Fruit fly (Drosophila melanogaster) whole organism, embryonic: ENCODE measurements around the gene CG7058.

ENCODE experiments used
- Bdp1 ChIP-seq: fragments of 200-800 bp; sonication (Bioruptor generic); optimal IDR thresholded peaks from 3 replicates; lab custom pipeline; 2016; ENCODE audit warnings: missing biosample characterization, missing genetic modification characterization
- BtbVII ChIP-seq: fragments of 200-800 bp; sonication (Bioruptor generic); optimal IDR thresholded peaks from 3 replicates; lab custom pipeline; 2017; ENCODE audit warnings: missing biosample characterization, mild to moderate bottlenecking, missing genetic modification characterization
- CG12236 ChIP-seq: fragments of 200-800 bp; sonication (Bioruptor generic); optimal IDR thresholded peaks from 2 replicates; lab custom pipeline; 2016; ENCODE audit warnings: missing biosample characterization, missing genetic modification characterization
- CG13287 ChIP-seq: fragments of 200-800 bp; sonication (Bioruptor generic); IDR thresholded peaks from 2 replicates; pipeline ENCODE4 v1.3.6; 2022; ENCODE audit warnings: missing biosample characterization, missing genetic modification characterization; ENCODE audit not compliant: partially characterized antibody
- CG13424 ChIP-seq: fragments of 200-800 bp; sonication (Bioruptor generic); optimal IDR thresholded peaks from 2 replicates; lab custom pipeline; 2019; ENCODE audit warnings: missing biosample characterization, mild to moderate bottlenecking, missing genetic modification characterization, moderate library complexity
- CG17359 ChIP-seq: fragments of 200-800 bp; sonication (Bioruptor generic); optimal IDR thresholded peaks from 3 replicates; lab custom pipeline; 2018; ENCODE audit warnings: missing biosample characterization, mild to moderate bottlenecking, missing genetic modification characterization, moderate library complexity
- CG17361 ChIP-seq: fragments of 200-800 bp; sonication (Bioruptor generic); IDR thresholded peaks from 3 replicates; pipeline ENCODE4 v1.3.6; 2022; ENCODE audit warnings: missing biosample characterization, missing genetic modification characterization
- CG1792 ChIP-seq: fragments of 200-800 bp; sonication (Bioruptor generic); optimal IDR thresholded peaks from 2 replicates; lab custom pipeline; 2016; ENCODE audit warnings: missing biosample characterization, missing genetic modification characterization
- CG2120 ChIP-seq: fragments of 200-800 bp; sonication (Bioruptor generic); optimal IDR thresholded peaks from 3 replicates; lab custom pipeline; 2016; ENCODE audit warnings: missing biosample characterization, missing genetic modification characterization
- CG2712 ChIP-seq: fragments of 200-800 bp; optimal IDR thresholded peaks from 3 replicates; lab custom pipeline; 2019; ENCODE audit warnings: missing biosample characterization, mild to moderate bottlenecking, missing genetic modification characterization, moderate library complexity
- CG32767 ChIP-seq: fragments of 200-800 bp; sonication (Bioruptor generic); IDR thresholded peaks from 2 replicates; pipeline ENCODE4 v1.3.6; 2022; ENCODE audit warnings: missing biosample characterization, missing genetic modification characterization
- CG32772 ChIP-seq: fragments of 200-800 bp; sonication (Bioruptor generic); IDR thresholded peaks from 2 replicates; pipeline ENCODE4 v1.3.6; 2022; ENCODE audit warnings: missing biosample characterization, missing genetic modification characterization
- CG4360 ChIP-seq: fragments of 200-800 bp; sonication (Bioruptor generic); IDR thresholded peaks from 2 replicates; pipeline ENCODE4 v1.3.6; 2022; ENCODE audit warnings: missing biosample characterization, missing genetic modification characterization
- CG7372 ChIP-seq: fragments of 200-800 bp; sonication (Bioruptor generic); IDR thresholded peaks from 2 replicates; pipeline ENCODE4 v1.3.6; 2022; ENCODE audit warnings: missing biosample characterization, missing genetic modification characterization
- CG7786 ChIP-seq: fragments of 200-800 bp; sonication (Bioruptor generic); optimal IDR thresholded peaks from 2 replicates; lab custom pipeline; 2016; ENCODE audit warnings: missing biosample characterization, missing genetic modification characterization
- CG7963 ChIP-seq: fragments of 200-800 bp; sonication (Bioruptor generic); IDR thresholded peaks from 3 replicates; pipeline ENCODE4 v1.3.6; 2022; ENCODE audit warnings: missing biosample characterization, missing genetic modification characterization; ENCODE audit not compliant: partially characterized antibody
- CG8478 ChIP-seq: fragments of >200 bp; optimal IDR thresholded peaks from 2 replicates; lab custom pipeline; 2018
- Dfd ChIP-seq, 2 experiments: fragments of >200 bp; optimal IDR thresholded peaks; 2 replicates each; lab custom pipeline; 2017; ENCODE audit warnings: missing biosample characterization in 2 of 2, missing genetic modification characterization in 2 of 2
- Dip2 ChIP-seq: fragments of 200-800 bp; sonication (Bioruptor generic); IDR thresholded peaks from 2 replicates; pipeline ENCODE4 v1.3.6; 2022; ENCODE audit warnings: missing biosample characterization, missing genetic modification characterization
- Fer2 ChIP-seq: fragments of 200-800 bp; sonication (Bioruptor generic); optimal IDR thresholded peaks from 2 replicates; lab custom pipeline; 2018; ENCODE audit warnings: missing biosample characterization, mild to moderate bottlenecking, missing genetic modification characterization, moderate library complexity
- Gsc ChIP-seq: fragments of 200-800 bp; sonication (Bioruptor generic); IDR thresholded peaks from 2 replicates; pipeline ENCODE4 v1.3.6; 2022; ENCODE audit warnings: missing biosample characterization, missing genetic modification characterization
- Hey ChIP-seq: fragments of 200-800 bp; sonication (Bioruptor generic); optimal IDR thresholded peaks from 3 replicates; lab custom pipeline; 2018; ENCODE audit warnings: missing biosample characterization, mild to moderate bottlenecking, missing genetic modification characterization
- Lhr ChIP-seq: fragments of 200-800 bp; sonication (Bioruptor generic); optimal IDR thresholded peaks from 3 replicates; lab custom pipeline; 2017; ENCODE audit warnings: mild to moderate bottlenecking, missing biosample characterization, missing genetic modification reagents, missing genetic modification characterization
- Med ChIP-seq: fragments of 200-800 bp; sonication (Bioruptor generic); peaks from one replicate; lab custom pipeline; 2016; ENCODE audit warnings: missing biosample characterization, missing genetic modification characterization, mild to moderate bottlenecking, inconsistent platforms, moderate library complexity
- NFAT ChIP-seq: fragments of 200-800 bp; sonication (Bioruptor generic); IDR thresholded peaks from 2 replicates; pipeline ENCODE4 v1.3.6; 2022; ENCODE audit warnings: missing biosample characterization, missing genetic modification characterization
- Oaz ChIP-seq: fragments of 200-800 bp; sonication (Bioruptor generic); IDR thresholded peaks from 2 replicates; pipeline ENCODE4 v1.3.6; 2022; ENCODE audit warnings: missing biosample characterization, missing genetic modification characterization
- Sin3A ChIP-seq: fragments of >200 bp; optimal IDR thresholded peaks from 2 replicates; lab custom pipeline; 2018
- Sry-δ ChIP-seq: fragments of 200-800 bp; sonication (Bioruptor generic); optimal IDR thresholded peaks from 2 replicates; lab custom pipeline; 2016; ENCODE audit warnings: missing biosample characterization, missing genetic modification characterization
- Tbp ChIP-seq: fragments of >200 bp; optimal IDR thresholded peaks from 2 replicates; lab custom pipeline; 2018; ENCODE audit warnings: missing biosample characterization, missing genetic modification characterization
- ara ChIP-seq: fragments of 200-800 bp; sonication (Bioruptor generic); IDR thresholded peaks from 2 replicates; pipeline ENCODE4 v1.3.6; 2022; ENCODE audit warnings: missing biosample characterization, missing genetic modification characterization
- ato ChIP-seq: fragments of 200-800 bp; sonication (Bioruptor generic); IDR thresholded peaks from 2 replicates; pipeline ENCODE4 v1.3.6; 2022; ENCODE audit warnings: missing biosample characterization, missing genetic modification characterization; ENCODE audit not compliant: partially characterized antibody
- cg ChIP-seq: fragments of 200-800 bp; sonication (Bioruptor generic); optimal IDR thresholded peaks from 3 replicates; lab custom pipeline; 2019; ENCODE audit warnings: missing biosample characterization, mild to moderate bottlenecking, missing genetic modification characterization, moderate library complexity
- chinmo ChIP-seq: fragments of 200-800 bp; sonication (Bioruptor generic); IDR thresholded peaks from 4 replicates; pipeline ENCODE4 v1.3.6; 2022; ENCODE audit warnings: missing biosample characterization, missing genetic modification characterization; ENCODE audit not compliant: partially characterized antibody
- crc ChIP-seq: fragments of 200-800 bp; sonication (Bioruptor generic); optimal IDR thresholded peaks from 2 replicates; lab custom pipeline; 2016; ENCODE audit warnings: missing biosample characterization, missing genetic modification characterization
- ems ChIP-seq: fragments of 200-800 bp; sonication (Bioruptor generic); optimal IDR thresholded peaks from 3 replicates; lab custom pipeline; 2016; ENCODE audit warnings: missing biosample characterization, missing genetic modification characterization
- ewg ChIP-seq: fragments of 200-800 bp; sonication (Bioruptor generic); optimal IDR thresholded peaks from 3 replicates; lab custom pipeline; 2017; ENCODE audit warnings: mild to moderate bottlenecking, missing biosample characterization, missing genetic modification reagents, missing genetic modification characterization
- grau ChIP-seq: fragments of 200-800 bp; optimal IDR thresholded peaks from 3 replicates; lab custom pipeline; 2019; ENCODE audit warnings: missing biosample characterization, mild to moderate bottlenecking, missing genetic modification characterization, moderate library complexity
- hb ChIP-seq: fragments of 200-800 bp; sonication (Bioruptor generic); IDR thresholded peaks from 3 replicates; pipeline ENCODE4 v1.3.6; 2022; ENCODE audit warnings: missing biosample characterization, missing genetic modification characterization; ENCODE audit not compliant: partially characterized antibody
- nerfin-1 ChIP-seq: fragments of 200-800 bp; sonication (Bioruptor generic); optimal IDR thresholded peaks from 3 replicates; lab custom pipeline; 2019; ENCODE audit warnings: missing biosample characterization, mild to moderate bottlenecking, missing genetic modification characterization, moderate library complexity
- nerfin-2 ChIP-seq: fragments of 200-800 bp; sonication (Bioruptor generic); IDR thresholded peaks from 2 replicates; pipeline ENCODE4 v1.3.6; 2022; ENCODE audit warnings: missing biosample characterization, missing genetic modification characterization; ENCODE audit not compliant: partially characterized antibody
- phol ChIP-seq: fragments of 200-800 bp; sonication (Bioruptor generic); optimal IDR thresholded peaks from 3 replicates; lab custom pipeline; 2018; ENCODE audit warnings: missing biosample characterization, mild to moderate bottlenecking, missing genetic modification characterization, moderate library complexity
- seq ChIP-seq: fragments of 200-800 bp; sonication (Bioruptor generic); IDR thresholded peaks from 2 replicates; pipeline ENCODE4 v1.3.6; 2022; ENCODE audit warnings: missing biosample characterization, missing genetic modification characterization
- sim ChIP-seq: fragments of 200-800 bp; sonication (Bioruptor generic); IDR thresholded peaks from 2 replicates; pipeline ENCODE4 v1.3.6; 2022; ENCODE audit warnings: missing biosample characterization, missing genetic modification characterization
- ssp ChIP-seq: fragments of 200-800 bp; sonication (Bioruptor generic); IDR thresholded peaks from 2 replicates; pipeline ENCODE4 v1.3.6; 2022; ENCODE audit warnings: missing biosample characterization, missing genetic modification characterization
- stwl ChIP-seq: fragments of 200-800 bp; sonication (Bioruptor generic); optimal IDR thresholded peaks from 3 replicates; lab custom pipeline; 2018; ENCODE audit warnings: missing biosample characterization, mild to moderate bottlenecking, missing genetic modification characterization, moderate library complexity
- tio ChIP-seq: fragments of 200-800 bp; sonication (Bioruptor generic); optimal IDR thresholded peaks from 2 replicates; lab custom pipeline; 2017; ENCODE audit warnings: missing biosample characterization, missing genetic modification characterization, inconsistent platforms
- tna ChIP-seq: fragments of 200-800 bp; sonication (Bioruptor generic); IDR thresholded peaks from 2 replicates; pipeline ENCODE4 v1.3.6; 2022; ENCODE audit warnings: missing biosample characterization, missing genetic modification characterization; ENCODE audit not compliant: partially characterized antibody
- trem ChIP-seq: fragments of 200-800 bp; optimal IDR thresholded peaks from 3 replicates; lab custom pipeline; 2019; ENCODE audit warnings: missing biosample characterization, mild to moderate bottlenecking, missing genetic modification characterization, moderate library complexity
- unc-4 ChIP-seq: fragments of 200-800 bp; sonication (Bioruptor generic); IDR thresholded peaks from 2 replicates; pipeline ENCODE4 v1.3.6; 2022; ENCODE audit warnings: missing biosample characterization, missing genetic modification characterization; ENCODE audit not compliant: partially characterized antibody
- wek ChIP-seq: fragments of 200-800 bp; sonication (Bioruptor generic); optimal IDR thresholded peaks from 3 replicates; lab custom pipeline; 2018; ENCODE audit warnings: missing biosample characterization, mild to moderate bottlenecking, missing genetic modification characterization, moderate library complexity

CG7058 gene

dm6 chrX:18788143-18788745, 18.2 kb upstream of the CG7058 start, which contains the start of the genes CG6961 and S6KL (continued):
- 0 out of 4 replicates have a peak, but pooled peaks have one; percentile 11 for TF ChIP-seq chinmo (GFP tag; lab: Robert Waterston, UW)
- no peak for TF ChIP-seq CG32772 (GFP tag; lab: Robert Waterston, UW)
- peak; percentile 49; the same call in 1 of the 2 replicates for TF ChIP-seq nerfin-2 (GFP tag; lab: Robert Waterston, UW)
- TF ChIP-seq ssp: peak; percentile 98
- TF ChIP-seq Sin3A (lab: Kevin White, UChicago): peak; percentile 91
- TF ChIP-seq Gsc (GFP tag; lab: Robert Waterston, UW): no peak
- peak; percentile 33 for TF ChIP-seq stwl
- no peak for TF ChIP-seq Tbp (GFP tag; lab: Kevin White, UChicago)
- no peak for TF ChIP-seq NFAT (GFP tag; lab: Robert Waterston, UW)
- no peak; the same call in 1 of the 2 replicates for TF ChIP-seq ato
- peak; percentile 53 for TF ChIP-seq phol
- TF ChIP-seq CG17359: no peak
- TF ChIP-seq Bdp1 (GFP tag; lab: Kevin White, UChicago): no peak
- no peak for TF ChIP-seq crc (GFP tag; lab: Kevin White, UChicago)
- no peak for TF ChIP-seq grau (tag; lab: Kevin White, UChicago)
- TF ChIP-seq CG1792 (GFP tag; lab: Kevin White, UChicago): no peak
- TF ChIP-seq tna: peak; percentile 48; the same call in 1 of the 2 replicates
- peak; percentile 22 for TF ChIP-seq CG2712 (tag; lab: Kevin White, UChicago)
- peak; percentile 84 for TF ChIP-seq ewg (GFP tag; lab: Kevin White, UChicago)
- TF ChIP-seq Hey (tag; lab: Kevin White, UChicago): no peak
- TF ChIP-seq CG4360 (GFP tag; lab: Robert Waterston, UW): peak; percentile 94
- TF ChIP-seq tio (GFP tag; lab: Kevin White, UChicago): no peak
- peak; percentile 79 for TF ChIP-seq CG13287 (GFP tag; lab: Robert Waterston, UW)
- TF ChIP-seq trem: peak; percentile 56
- no peak for TF ChIP-seq Oaz (GFP tag; lab: Robert Waterston, UW)
- no peak for TF ChIP-seq CG7786
- TF ChIP-seq CG7963 (GFP tag; lab: Robert Waterston, UW): peak; percentile 59; the same call in 2 of the 3 replicates
- TF ChIP-seq CG12236 (GFP tag; lab: Kevin White, UChicago): no peak
- TF ChIP-seq hb: peak; percentile 60; the same call in 1 of the 3 replicates
- TF ChIP-seq CG17361 (GFP tag; lab: Robert Waterston, UW): 0 out of 3 replicates have a peak, but pooled peaks have one; percentile 44
- peak; percentile 36 for TF ChIP-seq cg
- TF ChIP-seq ems (GFP tag; lab: Kevin White, UChicago): no peak
- peak; percentile 86 for TF ChIP-seq Sry-δ (GFP tag; lab: Kevin White, UChicago)
- peak; percentile 13 for TF ChIP-seq CG2120 (GFP tag; lab: Kevin White, UChicago)
- TF ChIP-seq nerfin-1 (tag; lab: Kevin White, UChicago): peak; percentile 31
- no peak for TF ChIP-seq CG8478
- peak; percentile 76 for TF ChIP-seq unc-4 (GFP tag; lab: Robert Waterston, UW)
- TF ChIP-seq Lhr: peak; percentile 76
- TF ChIP-seq CG32767: no peak
- TF ChIP-seq CG7372: no peak
- no peak for TF ChIP-seq Fer2 (tag; lab: Kevin White, UChicago)
- TF ChIP-seq Dfd (GFP tag; optimal IDR thresholded peaks at IDR 0.05; lab: Kevin White, UChicago): peak in 1 of 2 experiments; percentile 71
- TF ChIP-seq CG13424: no peak
- no peak for TF ChIP-seq wek (GFP tag; lab: Kevin White, UChicago)
- TF ChIP-seq sim (GFP tag; lab: Robert Waterston, UW): no peak
- no peak for TF ChIP-seq ara (GFP tag; lab: Robert Waterston, UW)
- no peak for TF ChIP-seq BtbVII (GFP tag; lab: Kevin White, UChicago)
- TF ChIP-seq Dip2 (GFP tag; lab: Robert Waterston, UW): no peak
- peak; percentile 64 for TF ChIP-seq Med (GFP tag; lab: Kevin White, UChicago)
- TF ChIP-seq seq (GFP tag; lab: Robert Waterston, UW): no peak
